Worm (Caenorhabditis elegans) whole organism, late embryonic: ENCODE results near the gene F47B10.8.

Experiments
- ama-1 ChIP-seq: fragments of 150-350 bp; optimal IDR thresholded peaks from 2 replicates; lab custom pipeline; 2014
- ceh-6 ChIP-seq: fragments of 200-800 bp; sonication (Bioruptor generic); optimal IDR thresholded peaks from 2 replicates; lab custom pipeline; 2018; ENCODE audit warnings: mild to moderate bottlenecking, missing genetic modification characterization, missing compliant biosample characterization

DNA sequence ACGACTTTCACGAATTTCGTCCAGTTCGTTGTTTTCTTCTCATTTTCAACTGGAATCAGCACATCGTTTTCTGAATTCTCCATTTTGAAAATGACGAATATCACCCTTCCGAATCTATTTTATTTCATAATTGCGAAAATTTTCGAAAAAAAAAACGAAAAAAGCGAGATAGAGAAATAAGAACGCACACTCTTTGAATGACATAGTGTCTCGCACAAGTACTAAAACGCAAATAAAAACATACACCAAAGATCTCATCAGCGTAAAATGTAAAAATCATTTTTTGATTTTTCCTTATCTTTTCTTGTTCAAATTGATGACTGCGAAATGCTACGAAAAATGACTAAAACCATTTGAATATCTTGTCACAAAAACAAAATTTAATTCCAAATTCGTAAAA is 46.3 kb downstream of the F47B10.8 start, which contains the start of gene pgp-8:
- no peak for TF ChIP-seq ama-1
- no peak for TF ChIP-seq ceh-6 (GFP tag; lab: Kevin White, UChicago)
